Fruit fly (Drosophila melanogaster): Measurements from ENCODE around the gene Pli.

Pli gene

DNA sequence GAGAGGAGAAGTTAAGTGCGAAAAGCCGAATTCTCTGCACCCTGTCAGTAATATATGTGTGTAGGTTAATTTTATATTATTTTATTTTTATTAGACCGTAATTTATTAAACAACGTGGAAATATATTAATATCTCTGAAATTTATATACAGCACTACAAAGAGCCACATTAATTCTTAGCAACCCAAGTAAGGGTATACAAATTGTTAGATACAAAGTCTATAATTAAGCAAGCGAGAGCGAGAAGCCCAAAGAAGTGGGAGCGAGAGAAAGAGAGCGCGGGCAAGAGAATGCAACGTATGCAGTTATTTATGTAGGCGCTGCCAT lies 2.8 kb downstream of the Pli start (continued):
- TF ChIP-seq GATAe (GFP tag; conservative IDR thresholded peaks at IDR 0.05) (peak; percentile 32; the same call in 1 of the 2 replicates), sob (GFP tag; IDR thresholded peaks at IDR 0.05) (peak; percentile 91), CG2712 (tag; optimal IDR thresholded peaks at IDR 0.05) (peak; percentile 98), PHDP (tag; optimal IDR thresholded peaks at IDR 0.05) (peak; percentile 94), CG10321 (GFP tag; IDR thresholded peaks at IDR 0.05) (peak; percentile 46; the same call in 1 of the 2 replicates), CG1792 (GFP tag; optimal IDR thresholded peaks at IDR 0.05) (no peak), aop (GFP tag; IDR thresholded peaks at IDR 0.05) (no peak), sisA (GFP tag; IDR thresholded peaks at IDR 0.05) (peak; percentile 96), CG16779 (GFP tag; IDR thresholded peaks at IDR 0.05) (no peak), CG3065 (GFP tag; optimal IDR thresholded peaks at IDR 0.05) (peak; percentile 69), Atf3 (GFP tag; optimal IDR thresholded peaks at IDR 0.05) (peak; percentile 19), trem (tag; optimal IDR thresholded peaks at IDR 0.05) (peak; percentile 96), CG9437 (GFP tag; optimal IDR thresholded peaks at IDR 0.05) (peak; percentile 84), CG9817 (tag; optimal IDR thresholded peaks at IDR 0.05) (peak; percentile 85), tx (GFP tag; optimal IDR thresholded peaks at IDR 0.05) (no peak), Mad (GFP tag; optimal IDR thresholded peaks at IDR 0.05) (peak; percentile 45), ase (GFP tag; IDR thresholded peaks at IDR 0.05) (peak; percentile 90), gsb-n (tag; optimal IDR thresholded peaks at IDR 0.05) (peak; percentile 98), CG10267 (tag; optimal IDR thresholded peaks at IDR 0.05) (peak; percentile 94), CG31365 (tag; optimal IDR thresholded peaks at IDR 0.05) (peak; percentile 51), insv (GFP tag; optimal IDR thresholded peaks at IDR 0.05) (peak in 1 of 2 experiments; percentile 7), CG31388 (GFP tag; optimal IDR thresholded peaks at IDR 0.05) (peak; percentile 79), zf30C (GFP tag; optimal IDR thresholded peaks at IDR 0.05) (no peak), zen (tag; optimal IDR thresholded peaks at IDR 0.05) (peak; percentile 94), CG1832 (GFP tag; optimal IDR thresholded peaks at IDR 0.05) (no peak), da (GFP tag; optimal IDR thresholded peaks at IDR 0.05) (no peak), Sry-δ (GFP tag; optimal IDR thresholded peaks at IDR 0.05) (no peak), CG17612 (GFP tag; IDR thresholded peaks at IDR 0.05) (peak; percentile 85), MBD-R2 (GFP tag; IDR thresholded peaks at IDR 0.05) (peak; percentile 60), cg (GFP tag; optimal IDR thresholded peaks at IDR 0.05) (no peak), CG12659 (GFP tag; optimal IDR thresholded peaks at IDR 0.05) (peak; percentile 86), CG6654 (GFP tag; optimal IDR thresholded peaks at IDR 0.05) (peak; percentile 78), peb (GFP tag; IDR thresholded peaks at IDR 0.05) (peak; percentile 90), gce (GFP tag; IDR thresholded peaks at IDR 0.05) (peak; percentile 78), sr (GFP tag; IDR thresholded peaks at IDR 0.05) (peak; percentile 46; the same call in 2 of the 3 replicates), dati (GFP tag; IDR thresholded peaks at IDR 0.05) (peak; percentile 63), CG12155 (GFP tag; optimal IDR thresholded peaks at IDR 0.05) (peak; percentile 75), CG10979 (tag; optimal IDR thresholded peaks at IDR 0.05) (peak; percentile 99), Lhr (GFP tag; optimal IDR thresholded peaks at IDR 0.05) (peak; percentile 86), CG8944 (GFP tag; optimal IDR thresholded peaks at IDR 0.05) (peak; percentile 4), CG13775 (GFP tag; optimal IDR thresholded peaks at IDR 0.05) (peak; percentile 88), exex (tag; optimal IDR thresholded peaks at IDR 0.05) (peak; percentile 34), pan (optimal IDR thresholded peaks at IDR 0.05) (no peak), pan (GFP tag; optimal IDR thresholded peaks at IDR 0.05 in 1 of 2, IDR thresholded peaks at IDR 0.05 in 1 of 2) (peak in 1 of 2 experiments; percentile 90), Usf (GFP tag; optimal IDR thresholded peaks at IDR 0.05) (peak; percentile 73), HmgD (GFP tag; optimal IDR thresholded peaks at IDR 0.05) (no peak), CG5953 (GFP tag; IDR thresholded peaks at IDR 0.05) (peak; percentile 81), CG14050 (GFP tag; IDR thresholded peaks at IDR 0.05) (peak; percentile 85), CG9727 (GFP tag; optimal IDR thresholded peaks at IDR 0.05) (peak; percentile 94), CG10366 (GFP tag; IDR thresholded peaks at IDR 0.05) (peak; percentile 93), CG15269 (tag; optimal IDR thresholded peaks at IDR 0.05) (peak; percentile 91), corto (GFP tag; optimal IDR thresholded peaks at IDR 0.05) (peak; percentile 66)

Data from whole organism, embryonic.